Worm (Caenorhabditis elegans) whole organism, L1 larva: ENCODE results near the gene phb-2.

Experiments used
- C04F5.9 ChIP-seq: sonication (generic microtip); optimal IDR thresholded peaks from 2 replicates; lab custom pipeline; 2016; ENCODE audit warnings: missing genetic modification characterization, missing compliant biosample characterization
- C16A3.4 ChIP-seq: fragments of 150-350 bp; optimal IDR thresholded peaks from 2 replicates; lab custom pipeline; 2014; ENCODE audit warnings: missing biosample characterization, missing genetic modification characterization
- F16B12.6 ChIP-seq: fragments of 150-350 bp; optimal IDR thresholded peaks from 2 replicates; lab custom pipeline; 2014; ENCODE audit warnings: missing biosample characterization, missing genetic modification characterization
- alr-1 ChIP-seq: fragments of 200-800 bp; sonication (Bioruptor generic); optimal IDR thresholded peaks from 2 replicates; lab custom pipeline; 2018; ENCODE audit warnings: borderline replicate concordance, mild to moderate bottlenecking, missing genetic modification characterization, missing compliant biosample characterization
- blmp-1 ChIP-seq: fragments of 150-350 bp; optimal IDR thresholded peaks from 2 replicates; lab custom pipeline; 2014; ENCODE audit warnings: missing biosample characterization, missing genetic modification characterization
- ceh-63 ChIP-seq: fragments of 200-800 bp; sonication (Bioruptor generic); optimal IDR thresholded peaks from 2 replicates; lab custom pipeline; 2018; ENCODE audit warnings: mild to moderate bottlenecking, missing genetic modification characterization, missing compliant biosample characterization
- ceh-88 ChIP-seq: fragments of 200-800 bp; sonication (Bioruptor generic); IDR thresholded peaks from 2 replicates; pipeline ENCODE4 v1.3.6; 2022; ENCODE audit warnings: missing genetic modification characterization, missing compliant biosample characterization
- dpl-1 ChIP-seq, 3 experiments: fragments of 150-350 bp in 2 of 3; sonication (generic microtip) in 1 of 3; optimal IDR thresholded peaks; 2 replicates each; lab custom pipeline; 2014 to 2017; ENCODE audit warnings: missing biosample characterization in 3 of 3, missing genetic modification characterization in 3 of 3, missing genetic modification reagents in 3 of 3
- dsc-1 ChIP-seq: sonication (generic microtip); optimal IDR thresholded peaks from 2 replicates; lab custom pipeline; 2016; ENCODE audit warnings: mild to moderate bottlenecking, missing genetic modification characterization, missing compliant biosample characterization
- efl-1 ChIP-seq, 4 experiments: fragments of 150-350 bp; optimal IDR thresholded peaks in 3 of 4; peaks in 1 of 4; 1 replicate in 1 of 4; 2 replicates in 3 of 4; lab custom pipeline; 2014; ENCODE audit warnings: missing biosample characterization in 2 of 4, missing genetic modification characterization in 2 of 4, missing genetic modification reagents in 2 of 4
- elt-2 ChIP-seq: sonication (generic microtip); optimal IDR thresholded peaks from 2 replicates; lab custom pipeline; 2016; ENCODE audit warnings: missing genetic modification characterization, mild to moderate bottlenecking, inconsistent platforms, missing compliant biosample characterization, missing genetic modification reagents
- elt-3 ChIP-seq, 6 experiments: fragments of 150-350 bp in 1 of 6; sonication (generic microtip); optimal IDR thresholded peaks; 2 replicates each; lab custom pipeline; 2017 to 2018; ENCODE audit warnings: missing biosample characterization in 6 of 6, missing genetic modification characterization in 6 of 6, inconsistent platforms in 1 of 6
- fkh-4 ChIP-seq: sonication (generic microtip); optimal IDR thresholded peaks from 2 replicates; lab custom pipeline; 2016; ENCODE audit warnings: missing compliant biosample characterization, missing genetic modification characterization, borderline replicate concordance
- fkh-8 ChIP-seq: sonication (generic microtip); optimal IDR thresholded peaks from 2 replicates; lab custom pipeline; 2016; ENCODE audit warnings: mild to moderate bottlenecking, missing genetic modification characterization, missing compliant biosample characterization
- fos-1 ChIP-seq: fragments of 150-350 bp; optimal IDR thresholded peaks from 2 replicates; lab custom pipeline; 2014; ENCODE audit warnings: missing biosample characterization, missing genetic modification characterization
- hlh-17 ChIP-seq: fragments of 200-800 bp; sonication (Bioruptor generic); optimal IDR thresholded peaks from 2 replicates; lab custom pipeline; 2018; ENCODE audit warnings: missing genetic modification characterization, mild to moderate bottlenecking, missing compliant biosample characterization, moderate library complexity, borderline replicate concordance
- hlh-4 ChIP-seq: sonication (generic microtip); optimal IDR thresholded peaks from 2 replicates; lab custom pipeline; 2016; ENCODE audit warnings: mild to moderate bottlenecking, missing genetic modification characterization, missing compliant biosample characterization
- isw-1 ChIP-seq: fragments of 200-800 bp; sonication (Bioruptor generic); IDR thresholded peaks from 2 replicates; pipeline ENCODE4 v1.3.6; 2022; ENCODE audit warnings: missing genetic modification characterization, missing compliant biosample characterization
- lin-35 ChIP-seq, 2 experiments: fragments of 150-350 bp; optimal IDR thresholded peaks; 2 replicates each; lab custom pipeline; 2014; ENCODE audit warnings: missing biosample characterization in 2 of 2, missing genetic modification characterization in 2 of 2, missing genetic modification reagents in 2 of 2
- lsy-2 ChIP-seq, 2 experiments: fragments of 150-350 bp; optimal IDR thresholded peaks; 2 replicates each; lab custom pipeline; 2014; ENCODE audit warnings: missing biosample characterization in 2 of 2, missing genetic modification characterization in 2 of 2
- mab-9 ChIP-seq: fragments of 200-800 bp; sonication (Bioruptor generic); IDR thresholded peaks from 2 replicates; pipeline ENCODE4 v1.3.6; 2022; ENCODE audit warnings: missing genetic modification reagents, missing genetic modification characterization, missing compliant biosample characterization
- mdl-1 ChIP-seq, 2 experiments: fragments of 150-350 bp; optimal IDR thresholded peaks; 2 replicates each; lab custom pipeline; 2014 to 2017; ENCODE audit warnings: missing biosample characterization in 2 of 2, missing genetic modification characterization in 2 of 2, inconsistent platforms in 1 of 2
- mef-2 ChIP-seq: fragments of 150-350 bp; optimal IDR thresholded peaks from 2 replicates; lab custom pipeline; 2014; ENCODE audit warnings: missing biosample characterization, missing genetic modification characterization
- nhr-12 ChIP-seq: sonication (generic microtip); optimal IDR thresholded peaks from 2 replicates; lab custom pipeline; 2017; ENCODE audit warnings: missing biosample characterization, missing genetic modification characterization
- nhr-20 ChIP-seq: sonication (generic microtip); optimal IDR thresholded peaks from 2 replicates; lab custom pipeline; 2016; ENCODE audit warnings: mild to moderate bottlenecking, missing genetic modification characterization, missing compliant biosample characterization
- nhr-47 ChIP-seq: sonication (generic microtip); optimal IDR thresholded peaks from 2 replicates; lab custom pipeline; 2016; ENCODE audit warnings: mild to moderate bottlenecking, missing genetic modification characterization, moderate library complexity, missing compliant biosample characterization
- nhr-71 ChIP-seq: sonication (generic microtip); optimal IDR thresholded peaks from 2 replicates; lab custom pipeline; 2016; ENCODE audit warnings: mild to moderate bottlenecking, missing genetic modification characterization, moderate library complexity, missing compliant biosample characterization
- nhr-84 ChIP-seq: sonication (generic microtip); optimal IDR thresholded peaks from 2 replicates; lab custom pipeline; 2017; ENCODE audit warnings: missing biosample characterization, missing genetic modification characterization
- nhr-85 ChIP-seq: sonication (generic microtip); peaks from one replicate; lab custom pipeline; 2016; ENCODE audit warnings: missing genetic modification characterization, inconsistent platforms, missing compliant biosample characterization
- pag-3 ChIP-seq: sonication (generic microtip); optimal IDR thresholded peaks from 2 replicates; lab custom pipeline; 2017; ENCODE audit warnings: missing genetic modification characterization, mild to moderate bottlenecking, missing compliant biosample characterization, antibody characterized with exemption, borderline replicate concordance; ENCODE audit not compliant: insufficient read depth
- snpc-4 ChIP-seq: fragments of 150-350 bp; optimal IDR thresholded peaks from 2 replicates; lab custom pipeline; 2014; ENCODE audit warnings: missing biosample characterization, missing genetic modification characterization
- snu-23 ChIP-seq: sonication (generic microtip); optimal IDR thresholded peaks from 2 replicates; lab custom pipeline; 2016; ENCODE audit warnings: missing genetic modification characterization, missing compliant biosample characterization
- sup-37 ChIP-seq: fragments of 200-800 bp; sonication (Bioruptor generic); optimal IDR thresholded peaks from 2 replicates; lab custom pipeline; 2018; ENCODE audit warnings: mild to moderate bottlenecking, missing genetic modification characterization, missing compliant biosample characterization
- swsn-7 ChIP-seq: sonication (generic microtip); optimal IDR thresholded peaks from 2 replicates; lab custom pipeline; 2016; ENCODE audit warnings: missing genetic modification characterization, missing compliant biosample characterization
- tlp-1 ChIP-seq: fragments of 150-350 bp; optimal IDR thresholded peaks from 2 replicates; lab custom pipeline; 2014; ENCODE audit warnings: missing biosample characterization, missing genetic modification characterization
- unc-62 ChIP-seq: fragments of 150-350 bp; optimal IDR thresholded peaks from 2 replicates; lab custom pipeline; 2014; ENCODE audit warnings: missing biosample characterization, missing genetic modification reagents, missing genetic modification characterization
- xbp-1 ChIP-seq: sonication (generic microtip); optimal IDR thresholded peaks from 2 replicates; lab custom pipeline; 2016; ENCODE audit warnings: missing genetic modification characterization, missing compliant biosample characterization
- zip-4 ChIP-seq: fragments of 200-800 bp; sonication (Bioruptor generic); optimal IDR thresholded peaks from 2 replicates; lab custom pipeline; 2018; ENCODE audit warnings: mild to moderate bottlenecking, missing genetic modification characterization, moderate library complexity, missing compliant biosample characterization
- ztf-11 ChIP-seq, 2 experiments: sonication (generic microtip); optimal IDR thresholded peaks; 2 replicates each; lab custom pipeline; 2016 to 2017; ENCODE audit warnings: missing genetic modification characterization in 2 of 2, missing biosample characterization in 1 of 2, missing compliant biosample characterization in 1 of 2
- ztf-4 ChIP-seq: fragments of 150-350 bp; optimal IDR thresholded peaks from 2 replicates; lab custom pipeline; 2014; ENCODE audit warnings: missing biosample characterization, missing genetic modification characterization

phb-2 gene

ce11 chrII:6245199-6245702, 6.0 kb upstream of the phb-2 start, which contains the start of gene blos-4:
blos-4 (plus strand) TSS chrII:6245249.
- TF ChIP-seq hlh-17 (GFP tag; lab: Kevin White, UChicago) = no peak
- peak; percentile 37 to 90 for TF ChIP-seq lin-35 (GFP tag; optimal IDR thresholded peaks at IDR 0.05; lab: Kevin White, UChicago)
- peak in 1 of 2 experiments; percentile 30 for TF ChIP-seq lsy-2 (tag; optimal IDR thresholded peaks at IDR 0.05; lab: Kevin White, UChicago)
- TF ChIP-seq blmp-1 (tag; lab: Kevin White, UChicago) = peak; percentile 1
- no peak for TF ChIP-seq hlh-4 (tag; lab: Kevin White, UChicago)
- no peak for TF ChIP-seq mef-2
- TF ChIP-seq mab-9 (GFP tag; lab: Robert Waterston, UW) = no peak
- TF ChIP-seq pag-3 = no peak
- peak in 1 of 2 experiments; percentile 71 for TF ChIP-seq efl-1 (optimal IDR thresholded peaks at IDR 0.05; lab: Kevin White, UChicago)
- peak; percentile 78 to 97 for TF ChIP-seq efl-1 (GFP tag; optimal IDR thresholded peaks at IDR 0.05 in 1 of 2; lab: Kevin White, UChicago)
- TF ChIP-seq fkh-8 = no peak
- no peak for TF ChIP-seq elt-2 (tag; lab: Kevin White, UChicago)
- peak; percentile 19 to 80 (median 67) for TF ChIP-seq dpl-1 (GFP tag; optimal IDR thresholded peaks at IDR 0.05; lab: Kevin White, UChicago)
- TF ChIP-seq F16B12.6 (tag; lab: Kevin White, UChicago) = no peak
- no peak for TF ChIP-seq ztf-4 (tag; lab: Kevin White, UChicago)
- no peak for TF ChIP-seq fos-1 (tag; lab: Kevin White, UChicago)
- no peak for TF ChIP-seq sup-37

ce11 chrII:6246054-6246453, 5.2 kb upstream of the phb-2 start, which contains the start of gene lelo-1:
lelo-1 (plus strand) TSS chrII:6246354.
- TF ChIP-seq elt-2 (tag; lab: Kevin White, UChicago) (no peak), nhr-12 (no peak), lin-35 (GFP tag; optimal IDR thresholded peaks at IDR 0.05; lab: Kevin White, UChicago) (no peak), C04F5.9 (tag; lab: Kevin White, UChicago) (no peak), efl-1 (optimal IDR thresholded peaks at IDR 0.05; lab: Kevin White, UChicago) (no peak), efl-1 (GFP tag; optimal IDR thresholded peaks at IDR 0.05 in 1 of 2; lab: Kevin White, UChicago) (peak in 1 of 2 experiments; percentile 30)
- TF ChIP-seq, all 84 proteins: peak for 1

DNA sequence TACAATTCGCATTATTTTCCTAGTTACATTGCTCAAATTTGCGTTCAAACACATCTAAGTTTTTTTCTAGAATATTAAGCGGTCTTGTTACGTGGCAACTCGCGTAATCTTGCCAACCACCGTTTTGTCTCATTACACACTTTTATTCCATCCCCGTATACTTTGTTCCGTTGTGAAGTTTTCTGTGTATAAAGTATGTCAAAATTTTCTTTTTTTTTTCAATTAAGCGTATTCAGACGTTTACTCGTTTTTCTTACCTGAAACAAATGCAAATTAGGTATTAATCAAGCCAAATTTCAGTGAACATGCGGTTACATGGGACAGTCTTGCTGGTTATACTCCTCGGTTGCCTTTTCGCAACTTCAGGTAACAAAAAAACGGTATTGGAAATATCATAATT, 4.2 kb upstream of the phb-2 start, which contains the start of gene T24H7.2:
T24H7.2 (plus strand) TSS at position 301 of the 400 bp plus-strand sequence.
- TF ChIP-seq C16A3.4 (tag; lab: Kevin White, UChicago) (no peak), nhr-85 (tag; lab: Kevin White, UChicago) (no peak), swsn-7 (no peak), ceh-63 (no peak), nhr-84 (no peak), nhr-12 (no peak), hlh-17 (GFP tag; lab: Kevin White, UChicago) (no peak), alr-1 (tag; lab: Kevin White, UChicago) (no peak), nhr-20 (tag; lab: Kevin White, UChicago) (no peak), nhr-47 (tag; lab: Kevin White, UChicago) (no peak), unc-62 (GFP tag; lab: Kevin White, UChicago) (no peak), pag-3 (no peak), zip-4 (GFP tag; lab: Kevin White, UChicago) (no peak)
- TF ChIP-seq, all 84 proteins: peak for 0

DNA sequence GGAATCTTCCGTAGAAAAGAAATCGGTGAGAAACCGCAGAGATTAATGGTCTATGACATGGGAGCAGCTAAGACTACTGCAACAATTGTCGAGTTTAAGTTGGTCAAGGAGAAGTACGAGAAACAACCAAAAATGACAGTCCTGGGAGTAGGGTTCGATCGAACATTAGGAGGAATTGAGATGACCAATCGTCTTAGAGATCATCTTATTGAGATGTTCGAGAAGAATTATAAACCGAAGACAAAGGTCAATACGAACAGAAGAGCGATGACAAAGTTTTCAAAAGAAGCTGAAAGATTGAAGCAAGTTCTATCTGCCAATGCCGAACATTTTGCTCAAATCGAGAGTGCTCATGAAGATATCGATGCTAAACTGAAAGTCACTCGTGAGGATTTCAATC, 3.2 kb upstream of the phb-2 start:
- TF ChIP-seq tlp-1 (tag; lab: Kevin White, UChicago) (no peak), efl-1 (optimal IDR thresholded peaks at IDR 0.05; lab: Kevin White, UChicago) (no peak), efl-1 (GFP tag; optimal IDR thresholded peaks at IDR 0.05 in 1 of 2; lab: Kevin White, UChicago) (peak in 1 of 2 experiments; percentile 56)

- TF ChIP-seq pag-3 (no peak), dpl-1 (GFP tag; optimal IDR thresholded peaks at IDR 0.05; lab: Kevin White, UChicago) (peak; percentile 54 to 68 (median 63)), nhr-20 (tag; lab: Kevin White, UChicago) (peak; percentile 45), snpc-4 (tag; lab: Kevin White, UChicago) (no peak), mdl-1 (tag; optimal IDR thresholded peaks at IDR 0.05; lab: Kevin White, UChicago) (peak in 1 of 2 experiments; percentile 49), fkh-4 (no peak), swsn-7 (peak; percentile 58), ztf-11 (tag; optimal IDR thresholded peaks at IDR 0.05; lab: Kevin White, UChicago) (no peak), mef-2 (no peak), nhr-71 (tag; lab: Kevin White, UChicago) (peak; percentile 58), snu-23 (peak; percentile 64), dsc-1 (tag; lab: Kevin White, UChicago) (peak; percentile 28), xbp-1 (peak; percentile 20), F16B12.6 (tag; lab: Kevin White, UChicago) (no peak), isw-1 (GFP tag; lab: Robert Waterston, UW) (no peak), ceh-88 (GFP tag; lab: Robert Waterston, UW) (no peak), elt-3 (tag; optimal IDR thresholded peaks at IDR 0.05; lab: Kevin White, UChicago) (peak in 1 of 6 experiments; percentile 10), hlh-17 (GFP tag; lab: Kevin White, UChicago) (no peak), mab-9 (GFP tag; lab: Robert Waterston, UW) (no peak), nhr-12 (no peak)
Observed at ce11 chrII:6248503-6248902, 2.7 kb upstream of the phb-2 start.
